Worm (Caenorhabditis elegans) whole organism, L2 larva: ENCODE measurements around the gene F13A7.11.
A peak's percentile ranks its signal among the peaks of the same experiment; 100 is the strongest.

ENCODE experiments used
- ZK546.5 ChIP-seq: sonication (generic microtip); optimal IDR thresholded peaks from 2 replicates; lab custom pipeline; 2017; ENCODE audit warnings: missing biosample characterization, missing genetic modification characterization
- ama-1 ChIP-seq: fragments of 150-350 bp; optimal IDR thresholded peaks from 2 replicates; lab custom pipeline; 2018; ENCODE audit warnings: inconsistent platforms
- egl-27 ChIP-seq: sonication (generic microtip); optimal IDR thresholded peaks from 3 replicates; lab custom pipeline; 2017; ENCODE audit warnings: missing biosample characterization, missing genetic modification reagents, missing genetic modification characterization
- fos-1 ChIP-seq: fragments of 150-350 bp; optimal IDR thresholded peaks from 2 replicates; lab custom pipeline; 2014; ENCODE audit warnings: missing biosample characterization, missing genetic modification characterization
- lin-39 ChIP-seq: fragments of 150-350 bp; optimal IDR thresholded peaks from 2 replicates; lab custom pipeline; 2014; ENCODE audit warnings: missing biosample characterization, missing genetic modification reagents, missing genetic modification characterization
- nhr-237 ChIP-seq: fragments of 150-350 bp; optimal IDR thresholded peaks from 2 replicates; lab custom pipeline; 2014; ENCODE audit warnings: missing biosample characterization, missing genetic modification characterization
- nhr-25 ChIP-seq: fragments of 150-350 bp; sonication (generic microtip); optimal IDR thresholded peaks from 3 replicates; lab custom pipeline; 2014; ENCODE audit warnings: missing biosample characterization, missing genetic modification characterization
- nhr-6 ChIP-seq: fragments of 150-350 bp; optimal IDR thresholded peaks from 2 replicates; lab custom pipeline; 2014; ENCODE audit warnings: missing biosample characterization, missing genetic modification characterization
- ztf-1 ChIP-seq: fragments of 200-800 bp; sonication (Bioruptor generic); conservative IDR thresholded peaks from 2 replicates; pipeline ENCODE4 v1.3.6; 2022; ENCODE audit warnings: missing genetic modification characterization, missing compliant biosample characterization

DNA sequence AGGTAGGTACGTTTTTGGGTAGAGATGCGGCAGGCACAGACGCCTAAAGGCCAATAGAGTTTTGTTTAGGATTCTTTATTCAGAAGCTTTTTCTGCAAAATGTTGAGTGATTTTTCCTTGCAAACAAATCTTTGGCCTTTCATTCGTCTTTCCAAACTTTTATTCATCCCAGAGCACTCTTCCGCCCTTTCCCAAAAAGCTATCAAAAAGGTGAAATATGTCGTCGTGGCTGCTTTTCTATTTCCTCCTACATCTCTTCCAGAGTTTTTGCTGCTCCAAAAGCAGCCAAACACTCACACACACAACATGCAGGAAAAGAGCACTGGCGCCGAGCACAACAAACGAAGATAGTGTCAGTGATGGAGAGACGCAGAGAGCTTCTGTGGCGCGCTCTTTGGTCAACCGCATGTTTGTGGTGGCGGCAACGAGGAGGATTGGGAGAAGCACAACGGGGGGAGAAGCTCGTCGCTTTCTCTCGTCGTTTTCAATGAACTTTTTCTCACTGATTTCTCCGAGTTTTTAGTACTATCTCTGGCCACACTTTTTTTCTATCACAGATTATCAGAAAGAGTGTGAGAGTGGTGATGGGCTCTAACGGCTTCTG, 44.2 kb downstream of the F13A7.11 start:
- TF ChIP-seq ama-1 (lab: Kevin White, UChicago) (no peak), nhr-6 (tag; lab: Kevin White, UChicago) (no peak), nhr-237 (tag; lab: Kevin White, UChicago) (no peak), ztf-1 (GFP tag; lab: Robert Waterston, UW) (no peak), nhr-25 (tag; lab: Kevin White, UChicago) (no peak), ZK546.5 (tag; lab: Kevin White, UChicago) (no peak), lin-39 (tag; lab: Kevin White, UChicago) (no peak), egl-27 (tag; lab: Kevin White, UChicago) (no peak), fos-1 (peak; percentile 52)
